Fruit fly (Drosophila melanogaster) whole organism, embryonic: ENCODE measurements around the gene CG5853.

ENCODE experiments used
- Antp ChIP-seq: fragments of 200-800 bp; sonication (Bioruptor generic); optimal IDR thresholded peaks from 3 replicates; lab custom pipeline; 2016; ENCODE audit warnings: missing biosample characterization, missing genetic modification characterization
- Atf-2 ChIP-seq: fragments of 200-800 bp; sonication (Bioruptor generic); optimal IDR thresholded peaks from 2 replicates; lab custom pipeline; 2016; ENCODE audit warnings: missing biosample characterization, missing genetic modification characterization
- BtbVII ChIP-seq: fragments of 200-800 bp; sonication (Bioruptor generic); optimal IDR thresholded peaks from 3 replicates; lab custom pipeline; 2017; ENCODE audit warnings: missing biosample characterization, mild to moderate bottlenecking, missing genetic modification characterization
- CG11560 ChIP-seq: fragments of 200-800 bp; sonication (Bioruptor generic); IDR thresholded peaks from 3 replicates; pipeline ENCODE4 v1.3.6; 2022; ENCODE audit warnings: missing biosample characterization, missing genetic modification characterization
- CG11723 ChIP-seq: fragments of 200-800 bp; sonication (Bioruptor generic); optimal IDR thresholded peaks from 2 replicates; lab custom pipeline; 2017; ENCODE audit warnings: missing biosample characterization, mild to moderate bottlenecking, missing genetic modification characterization
- CG12219 ChIP-seq: fragments of 200-800 bp; sonication (Bioruptor generic); optimal IDR thresholded peaks from 3 replicates; lab custom pipeline; 2018; ENCODE audit warnings: missing biosample characterization, mild to moderate bottlenecking, missing genetic modification characterization
- CG13287 ChIP-seq: fragments of 200-800 bp; sonication (Bioruptor generic); IDR thresholded peaks from 2 replicates; pipeline ENCODE4 v1.3.6; 2022; ENCODE audit warnings: missing biosample characterization, missing genetic modification characterization; ENCODE audit not compliant: partially characterized antibody
- CG13894 ChIP-seq: fragments of 200-800 bp; sonication (Bioruptor generic); optimal IDR thresholded peaks from 3 replicates; lab custom pipeline; 2018; ENCODE audit warnings: missing biosample characterization, mild to moderate bottlenecking, missing genetic modification characterization, moderate library complexity
- CG15269 ChIP-seq: fragments of 200-800 bp; sonication (Bioruptor generic); optimal IDR thresholded peaks from 2 replicates; lab custom pipeline; 2018; ENCODE audit warnings: missing biosample characterization, mild to moderate bottlenecking, missing genetic modification characterization, moderate library complexity
- CG15601 ChIP-seq: fragments of 200-800 bp; sonication (Bioruptor generic); optimal IDR thresholded peaks from 3 replicates; lab custom pipeline; 2019; ENCODE audit warnings: missing biosample characterization, mild to moderate bottlenecking, missing genetic modification characterization, moderate library complexity
- CG17359 ChIP-seq: fragments of 200-800 bp; sonication (Bioruptor generic); optimal IDR thresholded peaks from 3 replicates; lab custom pipeline; 2018; ENCODE audit warnings: missing biosample characterization, mild to moderate bottlenecking, missing genetic modification characterization, moderate library complexity
- CG17829 ChIP-seq: fragments of 200-800 bp; optimal IDR thresholded peaks from 2 replicates; lab custom pipeline; 2019; ENCODE audit warnings: missing biosample characterization, mild to moderate bottlenecking, missing genetic modification characterization, moderate library complexity
- CG18262 ChIP-seq: fragments of 200-800 bp; optimal IDR thresholded peaks from 3 replicates; lab custom pipeline; 2019; ENCODE audit warnings: missing biosample characterization, mild to moderate bottlenecking, missing genetic modification characterization, moderate library complexity
- CG3163 ChIP-seq: fragments of 200-800 bp; sonication (Bioruptor generic); optimal IDR thresholded peaks from 3 replicates; lab custom pipeline; 2016; ENCODE audit warnings: missing biosample characterization, missing genetic modification characterization
- CG3281 ChIP-seq: fragments of 200-800 bp; sonication (Bioruptor generic); optimal IDR thresholded peaks from 3 replicates; lab custom pipeline; 2017; ENCODE audit warnings: missing biosample characterization, mild to moderate bottlenecking, missing genetic modification characterization
- CG3995 ChIP-seq: fragments of 200-800 bp; sonication (Bioruptor generic); optimal IDR thresholded peaks from 3 replicates; lab custom pipeline; 2016; ENCODE audit warnings: missing biosample characterization, missing genetic modification characterization
- CG4730 ChIP-seq: fragments of 200-800 bp; sonication (Bioruptor generic); IDR thresholded peaks from 2 replicates; pipeline ENCODE4 v1.3.6; 2022; ENCODE audit warnings: missing biosample characterization, missing genetic modification characterization
- CG6272 ChIP-seq: fragments of 200-800 bp; sonication (Bioruptor generic); IDR thresholded peaks from 2 replicates; pipeline ENCODE4 v1.3.6; 2022; ENCODE audit warnings: missing biosample characterization, missing genetic modification characterization
- CG6854 ChIP-seq: fragments of 200-800 bp; sonication (Bioruptor generic); optimal IDR thresholded peaks from 3 replicates; lab custom pipeline; 2017; ENCODE audit warnings: missing biosample characterization, mild to moderate bottlenecking, missing genetic modification characterization
- CG8290 ChIP-seq, 3 experiments: fragments of 200-800 bp; sonication (Bioruptor generic); optimal IDR thresholded peaks; 2 replicates each; lab custom pipeline; 2016 to 2019; ENCODE audit warnings: missing biosample characterization in 3 of 3, missing genetic modification characterization in 3 of 3, mild to moderate bottlenecking in 2 of 3, moderate library complexity in 1 of 3
- Dbx ChIP-seq: fragments of 200-800 bp; sonication (Bioruptor generic); IDR thresholded peaks from 3 replicates; pipeline ENCODE4 v1.3.6; 2022; ENCODE audit warnings: missing biosample characterization, missing genetic modification characterization
- E2f1 ChIP-seq: fragments of 200-800 bp; sonication (Bioruptor generic); IDR thresholded peaks from 2 replicates; pipeline ENCODE4 v1.3.6; 2022; ENCODE audit warnings: missing biosample characterization, missing genetic modification characterization
- Elba2 ChIP-seq: fragments of 200-800 bp; sonication (Bioruptor generic); optimal IDR thresholded peaks from 3 replicates; lab custom pipeline; 2016; ENCODE audit warnings: missing biosample characterization, missing genetic modification characterization
- H2.0 ChIP-seq: fragments of 200-800 bp; sonication (Bioruptor generic); IDR thresholded peaks from 2 replicates; pipeline ENCODE4 v1.3.6; 2022; ENCODE audit warnings: missing biosample characterization, missing genetic modification characterization
- Hsf ChIP-seq: fragments of 200-800 bp; sonication (Bioruptor generic); optimal IDR thresholded peaks from 3 replicates; lab custom pipeline; 2016; ENCODE audit warnings: missing biosample characterization, missing genetic modification characterization
- MBD-R2 ChIP-seq: fragments of 200-800 bp; sonication (Bioruptor generic); IDR thresholded peaks from 2 replicates; pipeline ENCODE4 v1.3.6; 2022; ENCODE audit warnings: missing biosample characterization, missing genetic modification characterization
- Med ChIP-seq: fragments of 200-800 bp; sonication (Bioruptor generic); peaks from one replicate; lab custom pipeline; 2016; ENCODE audit warnings: missing biosample characterization, missing genetic modification characterization, mild to moderate bottlenecking, inconsistent platforms, moderate library complexity
- Meics ChIP-seq: fragments of 200-800 bp; sonication (Bioruptor generic); optimal IDR thresholded peaks from 2 replicates; lab custom pipeline; 2017; ENCODE audit warnings: missing biosample characterization, mild to moderate bottlenecking, missing genetic modification characterization
- Nf-YB ChIP-seq: fragments of 200-800 bp; sonication (Bioruptor generic); optimal IDR thresholded peaks from 3 replicates; lab custom pipeline; 2019; ENCODE audit warnings: missing biosample characterization, mild to moderate bottlenecking, missing genetic modification characterization, moderate library complexity
- Rfx ChIP-seq: fragments of 200-800 bp; sonication (Bioruptor generic); IDR thresholded peaks from 2 replicates; pipeline ENCODE4 v1.3.6; 2022; ENCODE audit warnings: missing biosample characterization, missing genetic modification characterization
- Sin3A ChIP-seq: fragments of >200 bp; optimal IDR thresholded peaks from 2 replicates; lab custom pipeline; 2018
- ac ChIP-seq: fragments of 200-800 bp; sonication (Bioruptor generic); optimal IDR thresholded peaks from 3 replicates; lab custom pipeline; 2017; ENCODE audit warnings: missing biosample characterization, mild to moderate bottlenecking, missing genetic modification characterization
- bab2 ChIP-seq: fragments of 200-800 bp; sonication (Bioruptor generic); optimal IDR thresholded peaks from 2 replicates; lab custom pipeline; 2016; ENCODE audit warnings: missing biosample characterization, missing genetic modification characterization
- crc ChIP-seq: fragments of 200-800 bp; sonication (Bioruptor generic); optimal IDR thresholded peaks from 2 replicates; lab custom pipeline; 2016; ENCODE audit warnings: missing biosample characterization, missing genetic modification characterization
- da ChIP-seq: fragments of 200-800 bp; sonication (Bioruptor generic); optimal IDR thresholded peaks from 2 replicates; lab custom pipeline; 2016; ENCODE audit warnings: missing biosample characterization, missing genetic modification characterization
- dan ChIP-seq: fragments of 200-800 bp; sonication (Bioruptor generic); IDR thresholded peaks from 2 replicates; pipeline ENCODE4 v1.3.6; 2022; ENCODE audit warnings: missing biosample characterization, missing genetic modification characterization
- dmrt11E ChIP-seq: fragments of 200-800 bp; sonication (Bioruptor generic); optimal IDR thresholded peaks from 3 replicates; lab custom pipeline; 2018; ENCODE audit warnings: missing biosample characterization, mild to moderate bottlenecking, missing genetic modification characterization, moderate library complexity
- emc ChIP-seq: fragments of 200-800 bp; sonication (Bioruptor generic); optimal IDR thresholded peaks from 2 replicates; lab custom pipeline; 2016; ENCODE audit warnings: missing biosample characterization, missing genetic modification characterization
- hb ChIP-seq: fragments of 200-800 bp; sonication (Bioruptor generic); IDR thresholded peaks from 3 replicates; pipeline ENCODE4 v1.3.6; 2022; ENCODE audit warnings: missing biosample characterization, missing genetic modification characterization; ENCODE audit not compliant: partially characterized antibody
- hbn ChIP-seq: fragments of 200-800 bp; sonication (Bioruptor generic); IDR thresholded peaks from 2 replicates; pipeline ENCODE4 v1.3.6; 2022; ENCODE audit warnings: missing biosample characterization, missing genetic modification characterization; ENCODE audit not compliant: partially characterized antibody
- mam ChIP-seq: fragments of 200-800 bp; sonication (Bioruptor generic); optimal IDR thresholded peaks from 3 replicates; lab custom pipeline; 2016; ENCODE audit warnings: missing biosample characterization, missing genetic modification characterization
- nmo ChIP-seq: fragments of 200-800 bp; sonication (Bioruptor generic); optimal IDR thresholded peaks from 2 replicates; lab custom pipeline; 2018; ENCODE audit warnings: missing biosample characterization, mild to moderate bottlenecking, missing genetic modification characterization, moderate library complexity
- nom ChIP-seq: fragments of 200-800 bp; sonication (Bioruptor generic); optimal IDR thresholded peaks from 2 replicates; lab custom pipeline; 2017; ENCODE audit warnings: missing biosample characterization, missing genetic modification characterization, mild to moderate bottlenecking, moderate library complexity, missing genetic modification reagents
- onecut ChIP-seq: fragments of 200-800 bp; sonication (Bioruptor generic); IDR thresholded peaks from 2 replicates; pipeline ENCODE4 v1.3.6; 2022; ENCODE audit warnings: missing biosample characterization, missing genetic modification characterization
- repo ChIP-seq: fragments of 200-800 bp; sonication (Bioruptor generic); optimal IDR thresholded peaks from 2 replicates; lab custom pipeline; 2016; ENCODE audit warnings: missing biosample characterization, missing genetic modification characterization
- sd ChIP-seq: fragments of 200-800 bp; sonication (Bioruptor generic); optimal IDR thresholded peaks from 3 replicates; lab custom pipeline; 2018; ENCODE audit warnings: missing biosample characterization, mild to moderate bottlenecking, missing genetic modification characterization, moderate library complexity
- sens ChIP-seq: fragments of 200-800 bp; sonication (Bioruptor generic); peaks from one replicate; lab custom pipeline; 2016; ENCODE audit warnings: missing biosample characterization, missing genetic modification characterization
- shn ChIP-seq: fragments of 200-800 bp; sonication (Bioruptor generic); optimal IDR thresholded peaks from 3 replicates; lab custom pipeline; 2016; ENCODE audit warnings: missing biosample characterization, missing genetic modification characterization
- sim ChIP-seq: fragments of 200-800 bp; sonication (Bioruptor generic); IDR thresholded peaks from 2 replicates; pipeline ENCODE4 v1.3.6; 2022; ENCODE audit warnings: missing biosample characterization, missing genetic modification characterization
- sima ChIP-seq: fragments of 200-800 bp; sonication (Bioruptor generic); optimal IDR thresholded peaks from 2 replicates; lab custom pipeline; 2016; ENCODE audit warnings: missing biosample characterization, missing genetic modification characterization
- trem ChIP-seq: fragments of 200-800 bp; optimal IDR thresholded peaks from 3 replicates; lab custom pipeline; 2019; ENCODE audit warnings: missing biosample characterization, mild to moderate bottlenecking, missing genetic modification characterization, moderate library complexity
- yki ChIP-seq: fragments of >200 bp; optimal IDR thresholded peaks from 3 replicates; lab custom pipeline; 2018

The CG5853 gene

dm6 chr2L:9897296-9897695, 50.2 kb downstream of the CG5853 start, which contains the start of gene RpS2 (continued):
- TF ChIP-seq trem (tag; lab: Kevin White, UChicago) (no peak), nmo (GFP tag; lab: Kevin White, UChicago) (peak; percentile 55), onecut (GFP tag; lab: Robert Waterston, UW) (peak; percentile 47; the same call in 1 of the 2 replicates), bab2 (no peak), CG3163 (GFP tag; lab: Kevin White, UChicago) (peak; percentile 25), mam (no peak), nom (GFP tag; lab: Kevin White, UChicago) (peak; percentile 75), emc (no peak), hbn (GFP tag; lab: Robert Waterston, UW) (peak; percentile 99), BtbVII (GFP tag; lab: Kevin White, UChicago) (no peak), Elba2 (no peak), shn (GFP tag; lab: Kevin White, UChicago) (no peak), Rfx (GFP tag; lab: Robert Waterston, UW) (peak; percentile 67), repo (GFP tag; lab: Kevin White, UChicago) (no peak), CG3995 (GFP tag; lab: Kevin White, UChicago) (peak; percentile 39), E2f1 (GFP tag; lab: Robert Waterston, UW) (no peak), Atf-2 (GFP tag; lab: Kevin White, UChicago) (no peak), H2.0 (GFP tag; lab: Robert Waterston, UW) (peak; percentile 32; the same call in 1 of the 2 replicates), CG13287 (GFP tag; lab: Robert Waterston, UW) (peak; percentile 99), CG12219 (GFP tag; lab: Kevin White, UChicago) (peak; percentile 3), sima (GFP tag; lab: Kevin White, UChicago) (no peak), CG11560 (tag; lab: Robert Waterston, UW) (no peak), Antp (GFP tag; lab: Kevin White, UChicago) (no peak), CG15269 (tag; lab: Kevin White, UChicago) (peak; percentile 60), CG11723 (GFP tag; lab: Kevin White, UChicago) (no peak), CG17829 (tag; lab: Kevin White, UChicago) (no peak), Nf-YB (GFP tag; lab: Kevin White, UChicago) (peak; percentile 13), Meics (GFP tag; lab: Kevin White, UChicago) (peak; percentile 41), Dbx (GFP tag; lab: Robert Waterston, UW) (peak; percentile 75), yki (lab: Kevin White, UChicago) (no peak), CG13894 (tag; lab: Kevin White, UChicago) (peak; percentile 69), Med (GFP tag; lab: Kevin White, UChicago) (peak; percentile 79), CG6854 (peak; percentile 26), ac (GFP tag; lab: Kevin White, UChicago) (peak; percentile 10), CG17359 (peak; percentile 31), sim (GFP tag; lab: Robert Waterston, UW) (no peak), CG3281 (GFP tag; lab: Kevin White, UChicago) (peak; percentile 37), dmrt11E (peak; percentile 29), sens (GFP tag; lab: Kevin White, UChicago) (peak; percentile 91), CG15601 (peak; percentile 8), CG18262 (peak; percentile 8), CG6272 (GFP tag; lab: Robert Waterston, UW) (peak; percentile 43), hb (GFP tag; lab: Robert Waterston, UW) (peak; percentile 97), Sin3A (lab: Kevin White, UChicago) (peak; percentile 10), dan (GFP tag; lab: Robert Waterston, UW) (no peak), sd (tag; lab: Kevin White, UChicago) (peak; percentile 84), CG8290 (GFP tag; optimal IDR thresholded peaks at IDR 0.05; lab: Kevin White, UChicago) (peak; percentile 51), CG8290 (tag; optimal IDR thresholded peaks at IDR 0.05; lab: Kevin White, UChicago) (peak in 1 of 2 experiments; percentile 88), MBD-R2 (GFP tag; lab: Robert Waterston, UW) (peak; percentile 59), crc (GFP tag; lab: Kevin White, UChicago) (no peak), da (GFP tag; lab: Kevin White, UChicago) (no peak), CG4730 (GFP tag; lab: Robert Waterston, UW) (no peak), Hsf (GFP tag; lab: Kevin White, UChicago) (peak; percentile 42)
